Worm (Caenorhabditis elegans) whole organism, L4/young adult: Measurements from ENCODE around the gene E01G4.6.

Experiments used
- W03F9.2 ChIP-seq: fragments of 150-350 bp; optimal IDR thresholded peaks from 2 replicates; lab custom pipeline; 2014; ENCODE audit warnings: missing biosample characterization, missing genetic modification characterization
- dao-5 ChIP-seq: sonication (generic microtip); optimal IDR thresholded peaks from 2 replicates; lab custom pipeline; 2016; ENCODE audit warnings: missing genotype, missing genetic modification characterization, moderate library complexity, missing compliant biosample characterization
- him-1 ChIP-seq: sonication (generic microtip); optimal IDR thresholded peaks from 2 replicates; lab custom pipeline; 2016; ENCODE audit warnings: missing genotype, missing genetic modification reagents, missing genetic modification characterization, missing compliant biosample characterization

Gene E01G4.6

ce11 chrII:13469043-13469652 lies 13.1 kb upstream of the E01G4.6 start, which contains the start of gene E01G4.3:
E01G4.3 (minus strand) TSS chrII:13469602.
- TF ChIP-seq W03F9.2 (no peak), him-1 (no peak), dao-5 (tag; lab: Kevin White, UChicago) (no peak)

- no peak for TF ChIP-seq dao-5 (tag; lab: Kevin White, UChicago)
- no peak for TF ChIP-seq W03F9.2
- TF ChIP-seq him-1 = no peak
Measured at ce11 chrII:13470655-13471054, 11.6 kb upstream of the E01G4.6 start.

- TF ChIP-seq dao-5 (tag; lab: Kevin White, UChicago) = no peak
- TF ChIP-seq W03F9.2 = no peak
- no peak for TF ChIP-seq him-1
Measured at ce11 chrII:13472101-13472500, 10.1 kb upstream of the E01G4.6 start, which contains the start of gene E01G4.5. E01G4.5 (plus strand) TSS chrII:13472401.

- TF ChIP-seq W03F9.2 = peak; percentile 26
- no peak for TF ChIP-seq him-1
- TF ChIP-seq dao-5 (tag; lab: Kevin White, UChicago) = no peak
Measured at ce11 chrII:13477230-13477629, 5.0 kb upstream of the E01G4.6 start.

ce11 chrII:13479424-13479823 lies 2.8 kb upstream of the E01G4.6 start:
- no peak for TF ChIP-seq him-1
- TF ChIP-seq W03F9.2 = no peak
- TF ChIP-seq dao-5 (tag; lab: Kevin White, UChicago) = no peak

- no peak for TF ChIP-seq W03F9.2
- TF ChIP-seq dao-5 (tag; lab: Kevin White, UChicago) = no peak
- no peak for TF ChIP-seq him-1
Measured at ce11 chrII:13484108-13484507, 1.9 kb downstream of the E01G4.6 start.

- TF ChIP-seq W03F9.2 (no peak), dao-5 (tag; lab: Kevin White, UChicago) (no peak), him-1 (no peak)
Measured at ce11 chrII:13485119-13485518, 2.9 kb downstream of the E01G4.6 start.

- no peak for TF ChIP-seq W03F9.2
Measured at ce11 chrII:13487563-13487962, 5.4 kb downstream of the E01G4.6 start.

- TF ChIP-seq dao-5 (tag; lab: Kevin White, UChicago) (no peak), him-1 (no peak), W03F9.2 (no peak)
Measured at ce11 chrII:13489896-13490295, 7.7 kb downstream of the E01G4.6 start.

ce11 chrII:13491254-13491889 lies 9.2 kb downstream of the E01G4.6 start, which contains the start of gene alh-7:
alh-7 (minus strand) TSS chrII:13491786.
- TF ChIP-seq W03F9.2 (no peak), him-1 (no peak), dao-5 (tag; lab: Kevin White, UChicago) (no peak)

ce11 chrII:13492948-13493347 lies 10.7 kb downstream of the E01G4.6 start, which contains the start of gene F45H10.2:
F45H10.2 (minus strand) TSS chrII:13493048.
- TF ChIP-seq him-1 = no peak
- TF ChIP-seq dao-5 (tag; lab: Kevin White, UChicago) = no peak

ce11 chrII:13494175-13494650 lies 12.0 kb downstream of the E01G4.6 start, which contains the start of gene ndua-7:
ndua-7 (minus strand) TSS chrII:13494600.
- TF ChIP-seq W03F9.2 (no peak), dao-5 (tag; lab: Kevin White, UChicago) (no peak), him-1 (no peak)

ce11 chrII:13494762-13495161 lies 12.6 kb downstream of the E01G4.6 start:
- TF ChIP-seq him-1 = no peak
- TF ChIP-seq W03F9.2 = peak; percentile 65

ce11 chrII:13495718-13496117 lies 13.5 kb downstream of the E01G4.6 start, which contains the start of gene drr-1:
drr-1 (minus strand) TSS chrII:13495900.
- TF ChIP-seq dao-5 (tag; lab: Kevin White, UChicago) = no peak
- no peak for TF ChIP-seq W03F9.2
- no peak for TF ChIP-seq him-1

ce11 chrII:13500582-13500981 lies 18.4 kb downstream of the E01G4.6 start:
- no peak for TF ChIP-seq W03F9.2
- TF ChIP-seq dao-5 (tag; lab: Kevin White, UChicago) = no peak
- no peak for TF ChIP-seq him-1
